Fruit fly (Drosophila melanogaster) whole organism, embryonic: ENCODE results near the gene CG5056.

Source experiments
- CG10543 ChIP-seq: fragments of 200-800 bp; sonication (Bioruptor generic); optimal IDR thresholded peaks from 3 replicates; lab custom pipeline; 2017; ENCODE audit warnings: missing biosample characterization, mild to moderate bottlenecking, missing genetic modification characterization, moderate library complexity
- CG11695 ChIP-seq: fragments of 200-800 bp; sonication (Bioruptor generic); IDR thresholded peaks from 3 replicates; pipeline ENCODE4 v1.3.6; 2022; ENCODE audit warnings: missing biosample characterization, missing genetic modification characterization
- CG12071 ChIP-seq: fragments of 200-800 bp; sonication (Bioruptor generic); optimal IDR thresholded peaks from 3 replicates; lab custom pipeline; 2018; ENCODE audit warnings: missing biosample characterization, mild to moderate bottlenecking, missing genetic modification characterization
- CG12104 ChIP-seq: fragments of 200-800 bp; sonication (Bioruptor generic); optimal IDR thresholded peaks from 3 replicates; lab custom pipeline; 2016; ENCODE audit warnings: missing biosample characterization, missing genetic modification characterization
- CG14050 ChIP-seq: fragments of 200-800 bp; sonication (Bioruptor generic); IDR thresholded peaks from 3 replicates; pipeline ENCODE4 v1.3.6; 2022; ENCODE audit warnings: missing biosample characterization, missing genetic modification characterization
- CG15696 ChIP-seq: fragments of 200-800 bp; sonication (Bioruptor generic); optimal IDR thresholded peaks from 2 replicates; lab custom pipeline; 2019; ENCODE audit warnings: missing biosample characterization, mild to moderate bottlenecking, missing genetic modification characterization, moderate library complexity
- CG2678 ChIP-seq: fragments of 200-800 bp; sonication (Bioruptor generic); optimal IDR thresholded peaks from 3 replicates; lab custom pipeline; 2019; ENCODE audit warnings: missing biosample characterization, mild to moderate bottlenecking, missing genetic modification characterization, moderate library complexity
- CG31365 ChIP-seq: fragments of 200-800 bp; sonication (Bioruptor generic); optimal IDR thresholded peaks from 2 replicates; lab custom pipeline; 2018; ENCODE audit warnings: missing biosample characterization, mild to moderate bottlenecking, missing genetic modification characterization
- CG31441 ChIP-seq: fragments of 200-800 bp; sonication (Bioruptor generic); IDR thresholded peaks from 2 replicates; pipeline ENCODE4 v1.3.6; 2022; ENCODE audit warnings: missing biosample characterization, missing genetic modification characterization
- CG3281 ChIP-seq: fragments of 200-800 bp; sonication (Bioruptor generic); optimal IDR thresholded peaks from 3 replicates; lab custom pipeline; 2017; ENCODE audit warnings: missing biosample characterization, mild to moderate bottlenecking, missing genetic modification characterization
- CG34224 ChIP-seq: fragments of 200-800 bp; sonication (Bioruptor generic); IDR thresholded peaks from 3 replicates; pipeline ENCODE4 v1.3.6; 2022; ENCODE audit warnings: missing biosample characterization, missing genetic modification characterization; ENCODE audit not compliant: partially characterized antibody
- CG6272 ChIP-seq: fragments of 200-800 bp; sonication (Bioruptor generic); IDR thresholded peaks from 2 replicates; pipeline ENCODE4 v1.3.6; 2022; ENCODE audit warnings: missing biosample characterization, missing genetic modification characterization
- CG8290 ChIP-seq, 3 experiments: fragments of 200-800 bp; sonication (Bioruptor generic); optimal IDR thresholded peaks; 2 replicates each; lab custom pipeline; 2016 to 2019; ENCODE audit warnings: missing biosample characterization in 3 of 3, missing genetic modification characterization in 3 of 3, mild to moderate bottlenecking in 2 of 3, moderate library complexity in 1 of 3
- CG8765 ChIP-seq: fragments of 200-800 bp; sonication (Bioruptor generic); IDR thresholded peaks from 2 replicates; pipeline ENCODE4 v1.3.6; 2022; ENCODE audit warnings: missing biosample characterization, missing genetic modification characterization
- CG8924 ChIP-seq: fragments of 200-800 bp; optimal IDR thresholded peaks from 3 replicates; lab custom pipeline; 2019; ENCODE audit warnings: missing biosample characterization, mild to moderate bottlenecking, missing genetic modification characterization, moderate library complexity
- CG9609 ChIP-seq: fragments of 200-800 bp; sonication (Bioruptor generic); optimal IDR thresholded peaks from 3 replicates; lab custom pipeline; 2016; ENCODE audit warnings: missing biosample characterization, missing genetic modification characterization
- CG9817 ChIP-seq: fragments of 200-800 bp; sonication (Bioruptor generic); optimal IDR thresholded peaks from 2 replicates; lab custom pipeline; 2018; ENCODE audit warnings: missing biosample characterization, mild to moderate bottlenecking, missing genetic modification characterization, moderate library complexity
- Chrac-16 ChIP-seq: fragments of 200-800 bp; sonication (Bioruptor generic); optimal IDR thresholded peaks from 3 replicates; lab custom pipeline; 2016; ENCODE audit warnings: missing biosample characterization, missing genetic modification characterization
- E2f2 ChIP-seq: fragments of 200-800 bp; sonication (Bioruptor generic); IDR thresholded peaks from 2 replicates; pipeline ENCODE4 v1.3.6; 2022; ENCODE audit warnings: missing biosample characterization, missing genetic modification characterization
- Hsf ChIP-seq: fragments of 200-800 bp; sonication (Bioruptor generic); optimal IDR thresholded peaks from 3 replicates; lab custom pipeline; 2016; ENCODE audit warnings: missing biosample characterization, missing genetic modification characterization
- Med ChIP-seq: fragments of 200-800 bp; sonication (Bioruptor generic); peaks from one replicate; lab custom pipeline; 2016; ENCODE audit warnings: missing biosample characterization, missing genetic modification characterization, mild to moderate bottlenecking, inconsistent platforms, moderate library complexity
- NfI ChIP-seq: fragments of 200-800 bp; sonication (Bioruptor generic); optimal IDR thresholded peaks from 3 replicates; lab custom pipeline; 2018; ENCODE audit warnings: missing biosample characterization, mild to moderate bottlenecking, missing genetic modification characterization, moderate library complexity
- Ravus ChIP-seq: fragments of 200-800 bp; sonication (Bioruptor generic); IDR thresholded peaks from 2 replicates; pipeline ENCODE4 v1.3.6; 2022; ENCODE audit warnings: missing biosample characterization, missing genetic modification characterization
- Six4 ChIP-seq: fragments of 200-800 bp; sonication (Bioruptor generic); optimal IDR thresholded peaks from 2 replicates; lab custom pipeline; 2016; ENCODE audit warnings: missing biosample characterization, missing genetic modification characterization
- Sox100B ChIP-seq: fragments of 200-800 bp; sonication (Bioruptor generic); optimal IDR thresholded peaks from 3 replicates; lab custom pipeline; 2018; ENCODE audit warnings: missing biosample characterization, mild to moderate bottlenecking, missing genetic modification characterization
- Sry-δ ChIP-seq: fragments of 200-800 bp; sonication (Bioruptor generic); optimal IDR thresholded peaks from 2 replicates; lab custom pipeline; 2016; ENCODE audit warnings: missing biosample characterization, missing genetic modification characterization
- ase ChIP-seq: fragments of 200-800 bp; sonication (Bioruptor generic); IDR thresholded peaks from 3 replicates; pipeline ENCODE4 v1.3.6; 2022; ENCODE audit warnings: missing biosample characterization, missing genetic modification characterization
- bbx ChIP-seq: fragments of 200-800 bp; sonication (Bioruptor generic); IDR thresholded peaks from 2 replicates; pipeline ENCODE4 v1.3.6; 2022; ENCODE audit warnings: missing biosample characterization, missing genetic modification characterization; ENCODE audit not compliant: partially characterized antibody
- chif ChIP-seq, 2 experiments: fragments of 200-800 bp; sonication (Bioruptor generic); optimal IDR thresholded peaks; 3 replicates each; lab custom pipeline; 2016; ENCODE audit warnings: missing biosample characterization in 2 of 2, missing genetic modification characterization in 2 of 2
- chinmo ChIP-seq: fragments of 200-800 bp; sonication (Bioruptor generic); IDR thresholded peaks from 4 replicates; pipeline ENCODE4 v1.3.6; 2022; ENCODE audit warnings: missing biosample characterization, missing genetic modification characterization; ENCODE audit not compliant: partially characterized antibody
- crol ChIP-seq: fragments of 200-800 bp; sonication (Bioruptor generic); IDR thresholded peaks from 2 replicates; pipeline ENCODE4 v1.3.6; 2022; ENCODE audit warnings: missing biosample characterization, missing genetic modification characterization
- eyg ChIP-seq: fragments of 200-800 bp; sonication (Bioruptor generic); optimal IDR thresholded peaks from 3 replicates; lab custom pipeline; 2016; ENCODE audit warnings: missing biosample characterization, missing genetic modification characterization
- hb ChIP-seq: fragments of 200-800 bp; sonication (Bioruptor generic); IDR thresholded peaks from 3 replicates; pipeline ENCODE4 v1.3.6; 2022; ENCODE audit warnings: missing biosample characterization, missing genetic modification characterization; ENCODE audit not compliant: partially characterized antibody
- kay ChIP-seq: fragments of 200-800 bp; sonication (Bioruptor generic); optimal IDR thresholded peaks from 2 replicates; lab custom pipeline; 2016; ENCODE audit warnings: missing biosample characterization, missing genetic modification characterization
- lilli ChIP-seq: fragments of 200-800 bp; sonication (Bioruptor generic); optimal IDR thresholded peaks from 3 replicates; lab custom pipeline; 2016; ENCODE audit warnings: missing biosample characterization, missing genetic modification characterization
- luna ChIP-seq: fragments of 200-800 bp; sonication (Bioruptor generic); optimal IDR thresholded peaks from 2 replicates; lab custom pipeline; 2016; ENCODE audit warnings: missing biosample characterization, missing genetic modification characterization
- pfk ChIP-seq: fragments of 200-800 bp; sonication (Bioruptor generic); optimal IDR thresholded peaks from 2 replicates; lab custom pipeline; 2018; ENCODE audit warnings: missing biosample characterization, mild to moderate bottlenecking, missing genetic modification characterization, moderate library complexity
- phol ChIP-seq: fragments of 200-800 bp; sonication (Bioruptor generic); optimal IDR thresholded peaks from 3 replicates; lab custom pipeline; 2018; ENCODE audit warnings: missing biosample characterization, mild to moderate bottlenecking, missing genetic modification characterization, moderate library complexity
- prd ChIP-seq, 3 experiments: fragments of >200 bp in 2 of 3; fragments of 200-800 bp in 1 of 3; sonication (Bioruptor generic) in 1 of 3; optimal IDR thresholded peaks in 2 of 3; IDR thresholded peaks in 1 of 3; 2 replicates in 2 of 3; 3 replicates in 1 of 3; pipeline versions ENCODE4 v1.3.6 to Lab custom; 2017 to 2022; ENCODE audit warnings: missing biosample characterization in 1 of 3, missing genetic modification characterization in 1 of 3
- pzg ChIP-seq: fragments of 200-800 bp; sonication (Bioruptor generic); optimal IDR thresholded peaks from 3 replicates; lab custom pipeline; 2018; ENCODE audit warnings: missing biosample characterization, mild to moderate bottlenecking, missing genetic modification characterization, moderate library complexity
- repo ChIP-seq: fragments of 200-800 bp; sonication (Bioruptor generic); optimal IDR thresholded peaks from 2 replicates; lab custom pipeline; 2016; ENCODE audit warnings: missing biosample characterization, missing genetic modification characterization
- row ChIP-seq: fragments of 200-800 bp; sonication (Bioruptor generic); IDR thresholded peaks from 3 replicates; pipeline ENCODE4 v1.3.6; 2022; ENCODE audit warnings: missing biosample characterization, missing genetic modification characterization
- sens-2 ChIP-seq: fragments of 200-800 bp; sonication (Bioruptor generic); IDR thresholded peaks from 2 replicates; pipeline ENCODE4 v1.3.6; 2022; ENCODE audit warnings: missing biosample characterization, missing genetic modification characterization
- sug ChIP-seq: fragments of 200-800 bp; optimal IDR thresholded peaks from 2 replicates; lab custom pipeline; 2019; ENCODE audit warnings: missing biosample characterization, mild to moderate bottlenecking, missing genetic modification characterization, moderate library complexity
- tna ChIP-seq: fragments of 200-800 bp; sonication (Bioruptor generic); IDR thresholded peaks from 2 replicates; pipeline ENCODE4 v1.3.6; 2022; ENCODE audit warnings: missing biosample characterization, missing genetic modification characterization; ENCODE audit not compliant: partially characterized antibody
- trh ChIP-seq: fragments of 200-800 bp; sonication (Bioruptor generic); optimal IDR thresholded peaks from 2 replicates; lab custom pipeline; 2016; ENCODE audit warnings: missing biosample characterization, missing genetic modification characterization
- wdn ChIP-seq: fragments of 200-800 bp; sonication (Bioruptor generic); IDR thresholded peaks from 2 replicates; pipeline ENCODE4 v1.3.6; 2022; ENCODE audit warnings: missing biosample characterization, missing genetic modification characterization
- wor ChIP-seq: fragments of 200-800 bp; sonication (Bioruptor generic); IDR thresholded peaks from 2 replicates; pipeline ENCODE4 v1.3.6; 2022; ENCODE audit warnings: missing biosample characterization, missing genetic modification characterization
- zfh1 ChIP-seq: fragments of 200-800 bp; sonication (Bioruptor generic); IDR thresholded peaks from 3 replicates; pipeline ENCODE4 v1.3.6; 2022; ENCODE audit warnings: missing biosample characterization, missing genetic modification characterization

CG5056 gene

DNA sequence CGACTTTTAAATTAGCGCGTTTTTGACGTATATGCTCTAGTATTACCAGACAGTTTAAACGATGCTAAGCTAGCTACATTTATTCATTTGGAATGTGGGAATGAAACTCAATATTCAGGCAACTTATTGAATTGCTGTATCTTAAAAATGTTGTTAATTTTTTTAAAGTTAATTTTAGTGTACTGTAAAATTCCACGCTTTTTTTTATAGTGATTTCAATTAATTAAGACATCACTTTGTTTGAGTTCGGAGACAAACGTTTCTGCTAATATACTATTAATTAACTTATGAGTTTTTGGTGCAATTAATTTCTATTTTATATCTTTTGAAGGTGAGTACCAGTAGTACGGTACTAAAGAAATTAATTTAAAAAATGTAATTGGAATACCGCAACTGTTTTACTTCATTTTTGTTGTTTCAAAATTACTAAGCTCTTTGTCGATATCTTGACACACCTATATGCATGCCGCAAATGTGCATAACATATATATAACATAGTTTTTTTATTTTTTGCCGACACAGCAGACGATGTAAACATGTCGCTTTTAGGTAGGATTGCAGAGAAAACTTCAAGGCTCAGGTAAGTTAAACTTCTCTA lies 19.8 kb downstream of the CG5056 start, which contains the start of the genes Cdk1 and mRpS7:
Cdk1 (minus strand) TSS at position 55 of the 598 bp plus-strand sequence.
mRpS7 (plus strand) TSS at position 455 of the 598 bp plus-strand sequence.
- TF ChIP-seq NfI (GFP tag; lab: Kevin White, UChicago) (peak; percentile 76), CG31365 (tag; lab: Kevin White, UChicago) (no peak), CG9817 (tag; lab: Kevin White, UChicago) (peak; percentile 68), phol (peak; percentile 89), repo (GFP tag; lab: Kevin White, UChicago) (no peak), luna (GFP tag; lab: Kevin White, UChicago) (no peak), CG14050 (GFP tag; lab: Robert Waterston, UW) (peak; percentile 41; the same call in 1 of the 3 replicates), pzg (GFP tag; lab: Kevin White, UChicago) (peak; percentile 47), Hsf (GFP tag; lab: Kevin White, UChicago) (peak; percentile 79), CG12104 (peak; percentile 63), Sox100B (GFP tag; lab: Kevin White, UChicago) (peak; percentile 76), lilli (GFP tag; lab: Kevin White, UChicago) (peak; percentile 71), CG9609 (GFP tag; lab: Kevin White, UChicago) (peak; percentile 53), tna (no peak), chinmo (no peak), CG6272 (GFP tag; lab: Robert Waterston, UW) (0 out of 2 replicates have a peak, but pooled peaks have one; percentile 7), wdn (no peak), ase (peak; percentile 60; the same call in 2 of the 3 replicates), bbx (GFP tag; lab: Robert Waterston, UW) (no peak), Med (GFP tag; lab: Kevin White, UChicago) (peak; percentile 86), CG8924 (tag; lab: Kevin White, UChicago) (peak; percentile 87), row (GFP tag; lab: Robert Waterston, UW) (peak; percentile 81), prd (optimal IDR thresholded peaks at IDR 0.05; lab: Kevin White, UChicago) (no peak), prd (GFP tag; IDR thresholded peaks at IDR 0.05; lab: Robert Waterston, UW) (peak; percentile 81), CG8290 (GFP tag; optimal IDR thresholded peaks at IDR 0.05; lab: Kevin White, UChicago) (peak; percentile 43), CG8290 (tag; optimal IDR thresholded peaks at IDR 0.05; lab: Kevin White, UChicago) (peak in 1 of 2 experiments; percentile 19), zfh1 (GFP tag; lab: Robert Waterston, UW) (peak; percentile 73), Sry-δ (GFP tag; lab: Kevin White, UChicago) (peak; percentile 32), Chrac-16 (GFP tag; lab: Kevin White, UChicago) (peak; percentile 76), Ravus (GFP tag; lab: Robert Waterston, UW) (no peak; the same call in 1 of the 2 replicates), eyg (GFP tag; lab: Kevin White, UChicago) (no peak), CG8765 (GFP tag; lab: Robert Waterston, UW) (peak; percentile 60; the same call in 1 of the 2 replicates), CG31441 (GFP tag; lab: Robert Waterston, UW) (peak; percentile 85), Six4 (GFP tag; lab: Kevin White, UChicago) (peak; percentile 48), CG15696 (tag; lab: Kevin White, UChicago) (peak; percentile 60), pfk (GFP tag; lab: Kevin White, UChicago) (peak; percentile 90), crol (no peak), hb (GFP tag; lab: Robert Waterston, UW) (no peak), sug (tag; lab: Kevin White, UChicago) (peak; percentile 65), CG2678 (tag; lab: Kevin White, UChicago) (peak; percentile 87), CG12071 (GFP tag; lab: Kevin White, UChicago) (no peak), sens-2 (GFP tag; lab: Robert Waterston, UW) (0 out of 2 replicates have a peak, but pooled peaks have one; percentile 20), E2f2 (GFP tag; lab: Robert Waterston, UW) (peak; percentile 82), chif (GFP tag; optimal IDR thresholded peaks at IDR 0.05; lab: Kevin White, UChicago) (peak; percentile 17 to 53), CG34224 (GFP tag; lab: Robert Waterston, UW) (no peak), trh (GFP tag; lab: Kevin White, UChicago) (peak; percentile 60), CG11695 (peak; percentile 70), wor (GFP tag; lab: Robert Waterston, UW) (peak; percentile 56; the same call in 1 of the 2 replicates), CG10543 (GFP tag; lab: Kevin White, UChicago) (peak; percentile 7), kay (GFP tag; lab: Kevin White, UChicago) (no peak), CG3281 (GFP tag; lab: Kevin White, UChicago) (peak; percentile 75)
